Fruit fly (Drosophila melanogaster) whole organism, wandering third instar larva: ENCODE results near the gene erm.

Experiments
- Abd-B ChIP-seq: fragments of >200 bp; optimal IDR thresholded peaks from 2 replicates; lab custom pipeline; 2017; ENCODE audit warnings: missing biosample characterization, missing genetic modification characterization
- CG32264 ChIP-seq: fragments of 200-800 bp; sonication (Bioruptor generic); optimal IDR thresholded peaks from 2 replicates; lab custom pipeline; 2016; ENCODE audit warnings: missing biosample characterization, missing genetic modification characterization
- CrebA ChIP-seq: fragments of 200-800 bp; sonication (Bioruptor generic); optimal IDR thresholded peaks from 2 replicates; lab custom pipeline; 2016; ENCODE audit warnings: missing biosample characterization, mild to moderate bottlenecking, missing genetic modification characterization, borderline replicate concordance
- Dif ChIP-seq: fragments of 200-275, 200-300 bp; sonication (Bioruptor generic); optimal IDR thresholded peaks from 2 replicates; lab custom pipeline; 2018; ENCODE audit warnings: missing biosample characterization, missing genetic modification characterization; ENCODE audit not compliant: partially characterized antibody
- Hnf4 ChIP-seq: fragments of 200-800 bp; sonication (Bioruptor generic); optimal IDR thresholded peaks from 2 replicates; lab custom pipeline; 2016; ENCODE audit warnings: missing biosample characterization, mild to moderate bottlenecking, missing genetic modification characterization
- Hr83 ChIP-seq: fragments of 200-300 bp; sonication (Bioruptor generic); optimal IDR thresholded peaks from 2 replicates; lab custom pipeline; 2016; ENCODE audit warnings: missing biosample characterization, mild to moderate bottlenecking, missing genetic modification characterization, moderate library complexity; ENCODE audit not compliant: poor library complexity, severe bottlenecking
- Jra ChIP-seq: sonication (Bioruptor generic); optimal IDR thresholded peaks from 2 replicates; lab custom pipeline; 2016; ENCODE audit warnings: missing biosample characterization, missing genetic modification characterization
- Mio ChIP-seq: sonication (Bioruptor generic); optimal IDR thresholded peaks from 2 replicates; lab custom pipeline; 2016; ENCODE audit warnings: missing biosample characterization, missing genetic modification characterization
- N ChIP-seq: fragments of >200 bp; optimal IDR thresholded peaks from 2 replicates; lab custom pipeline; 2018; ENCODE audit warnings: missing biosample characterization, missing external identifiers, missing genetic modification characterization
- Rel ChIP-seq, 2 experiments: fragments of 200-800 bp; sonication (Bioruptor generic) in 1 of 2; optimal IDR thresholded peaks; 2 replicates in 1 of 2; 3 replicates in 1 of 2; lab custom pipeline; 2016 to 2019; ENCODE audit warnings: mild to moderate bottlenecking in 2 of 2, missing biosample characterization in 2 of 2, missing genetic modification characterization in 2 of 2, moderate library complexity in 1 of 2
- Vsx2 ChIP-seq: fragments of 200-300, 225-300 bp; sonication (Bioruptor generic); optimal IDR thresholded peaks from 2 replicates; lab custom pipeline; 2018; ENCODE audit warnings: missing biosample characterization, missing genetic modification characterization; ENCODE audit not compliant: partially characterized antibody
- br ChIP-seq: fragments of 200-800 bp; sonication (Bioruptor generic); optimal IDR thresholded peaks from 2 replicates; lab custom pipeline; 2016; ENCODE audit warnings: missing biosample characterization, missing genetic modification characterization
- brk ChIP-seq: fragments of 200-800 bp; sonication (Bioruptor generic); optimal IDR thresholded peaks from 2 replicates; lab custom pipeline; 2016; ENCODE audit warnings: missing biosample characterization, mild to moderate bottlenecking, missing genetic modification characterization
- dl ChIP-seq, 2 experiments: fragments of 175-275, 200-275 bp in 1 of 2; fragments of 200-275 bp in 1 of 2; sonication (Bioruptor generic); optimal IDR thresholded peaks; lab custom pipeline; 2018; ENCODE audit warnings: mild to moderate bottlenecking in 2 of 2, missing biosample characterization in 2 of 2, missing genetic modification characterization in 2 of 2, moderate library complexity in 2 of 2; ENCODE audit not compliant: partially characterized antibody in 2 of 2, insufficient read depth in 1 of 2
- dmrt93B ChIP-seq: fragments of 200-800 bp; sonication (Bioruptor generic); optimal IDR thresholded peaks from 2 replicates; lab custom pipeline; 2018; ENCODE audit warnings: missing biosample characterization, mild to moderate bottlenecking, missing genetic modification characterization
- fru ChIP-seq: fragments of 200-800 bp; sonication (Bioruptor generic); optimal IDR thresholded peaks from 3 replicates; lab custom pipeline; 2016; ENCODE audit warnings: missing biosample characterization, mild to moderate bottlenecking, missing genetic modification characterization
- h ChIP-seq: fragments of 200-800 bp; sonication (Bioruptor generic); optimal IDR thresholded peaks from 3 replicates; lab custom pipeline; 2016; ENCODE audit warnings: missing biosample characterization, mild to moderate bottlenecking, missing genetic modification characterization
- lola ChIP-seq: fragments of >200 bp; optimal IDR thresholded peaks from 2 replicates; lab custom pipeline; 2017; ENCODE audit warnings: missing biosample characterization, missing genetic modification characterization
- psq ChIP-seq: fragments of 200-800 bp; sonication (Bioruptor generic); optimal IDR thresholded peaks from 3 replicates; lab custom pipeline; 2017; ENCODE audit warnings: missing biosample characterization, mild to moderate bottlenecking, missing genetic modification characterization, moderate library complexity
- rgr ChIP-seq: fragments of 200-800 bp; sonication (Bioruptor generic); optimal IDR thresholded peaks from 3 replicates; lab custom pipeline; 2016; ENCODE audit warnings: missing biosample characterization, mild to moderate bottlenecking, missing genetic modification characterization
- sage ChIP-seq: fragments of 200-800 bp; sonication (Bioruptor generic); optimal IDR thresholded peaks from 2 replicates; lab custom pipeline; 2016; ENCODE audit warnings: missing biosample characterization, mild to moderate bottlenecking, missing genetic modification characterization
- tai ChIP-seq: sonication (Bioruptor generic); optimal IDR thresholded peaks from 2 replicates; lab custom pipeline; 2016; ENCODE audit warnings: missing biosample characterization, missing genetic modification characterization
- usp ChIP-seq: fragments of >200 bp; optimal IDR thresholded peaks from 2 replicates; lab custom pipeline; 2017; ENCODE audit warnings: missing biosample characterization, missing genetic modification characterization
- woc ChIP-seq: sonication (Bioruptor generic); optimal IDR thresholded peaks from 2 replicates; lab custom pipeline; 2016; ENCODE audit warnings: missing biosample characterization, mild to moderate bottlenecking, missing genetic modification characterization

Gene erm

dm6 chr2L:2010335-2011061 lies 40.3 kb upstream of the erm start:
- TF ChIP-seq Hnf4 (GFP tag; lab: Kevin White, UChicago) (peak; percentile 1), Dif (GFP tag; lab: Kevin White, UChicago) (no peak)

dm6 chr2L:2008980-2009954 lies 39.1 kb upstream of the erm start, which contains the start of gene CG4238:
Gene CG4238, plus strand, starts transcription at chr2L:2009859.
- TF ChIP-seq CG32264 (GFP tag; lab: Kevin White, UChicago) (no peak), CrebA (peak; percentile 72), brk (peak; percentile 13), sage (GFP tag; lab: Kevin White, UChicago) (peak; percentile 12), Rel (GFP tag; optimal IDR thresholded peaks at IDR 0.05; lab: Kevin White, UChicago) (no peak), Rel (tag; optimal IDR thresholded peaks at IDR 0.05; lab: Kevin White, UChicago) (peak; percentile 39)

dm6 chr2L:2008114-2008513 lies 38.0 kb upstream of the erm start, which contains the start of gene Nplp4:
Gene Nplp4, plus strand, starts transcription at chr2L:2008414.
- TF ChIP-seq Hnf4 (GFP tag; lab: Kevin White, UChicago) (no peak), dl (GFP tag; optimal IDR thresholded peaks at IDR 0.05; lab: Kevin White, UChicago; ENCODE audit: insufficient read depth in 1 of 2, partially characterized antibody in 2 of 2) (no peak), Dif (GFP tag; lab: Kevin White, UChicago) (no peak), lola (GFP tag; lab: Kevin White, UChicago) (no peak), Hr83 (GFP tag; lab: Kevin White, UChicago) (no peak), Jra (GFP tag; lab: Kevin White, UChicago) (no peak), usp (GFP tag; lab: Kevin White, UChicago) (no peak)

- TF ChIP-seq lola (GFP tag; lab: Kevin White, UChicago) (no peak), Mio (GFP tag; lab: Kevin White, UChicago) (no peak), psq (no peak)
These were observed 36.9 kb upstream of the erm start, which contains the start of gene CG15353 for dm6 chr2L:2007093-2007492. Gene CG15353, minus strand, starts transcription at chr2L:2007193.

- TF ChIP-seq psq (no peak), Abd-B (GFP tag; lab: Kevin White, UChicago) (no peak), h (GFP tag; lab: Kevin White, UChicago) (no peak), tai (GFP tag; lab: Kevin White, UChicago) (no peak), dl (GFP tag; optimal IDR thresholded peaks at IDR 0.05; lab: Kevin White, UChicago; ENCODE audit: insufficient read depth in 1 of 2, partially characterized antibody in 2 of 2) (no peak), woc (GFP tag; lab: Kevin White, UChicago) (no peak)
These were observed 36.0 kb upstream of the erm start, which contains the start of gene CG33543 for dm6 chr2L:2006082-2006669. Gene CG33543, minus strand, starts transcription at chr2L:2006313.

- TF ChIP-seq rgr (GFP tag; lab: Kevin White, UChicago) (no peak), fru (GFP tag; lab: Kevin White, UChicago) (no peak), br (GFP tag; lab: Kevin White, UChicago) (no peak), N (GFP tag; lab: Kevin White, UChicago) (no peak), h (GFP tag; lab: Kevin White, UChicago) (no peak), dmrt93B (no peak), Vsx2 (GFP tag; lab: Kevin White, UChicago) (no peak)
These were observed 21.9 kb upstream of the erm start, which contains the start of gene Obp22a for dm6 chr2L:1992060-1992459. Gene Obp22a, minus strand, starts transcription at chr2L:1992160.
